Worm (Caenorhabditis elegans): ENCODE data around the gene npr-38.

Gene npr-38

ce11 chrX:6296402-6296844 lies 15.1 kb upstream of the npr-38 start (continued):
- TF ChIP-seq grh-1 (GFP tag; IDR thresholded peaks at IDR 0.05) (peak; percentile 98), nhr-20 (tag; optimal IDR thresholded peaks at IDR 0.05) (peak; percentile 99), efl-1 (optimal IDR thresholded peaks at IDR 0.05) (peak; percentile 83 to 91), efl-1 (GFP tag; optimal IDR thresholded peaks at IDR 0.05 in 1 of 2) (peak; percentile 71 to 96), unc-30 (tag; optimal IDR thresholded peaks at IDR 0.05) (peak; percentile 96), pax-3 (tag; optimal IDR thresholded peaks at IDR 0.05) (peak; percentile 96), pqm-1 (tag; optimal IDR thresholded peaks at IDR 0.05) (peak; percentile 98), lin-14 (GFP tag; optimal IDR thresholded peaks at IDR 0.05) (peak; percentile 98), swsn-7 (tag; optimal IDR thresholded peaks at IDR 0.05) (peak; percentile 99), isw-1 (GFP tag; IDR thresholded peaks at IDR 0.05) (peak; percentile 93), unc-62 (GFP tag; optimal IDR thresholded peaks at IDR 0.05) (no peak), ceh-82 (tag; optimal IDR thresholded peaks at IDR 0.05) (peak; percentile 98 to 100 (median 99)), rnt-1 (tag; optimal IDR thresholded peaks at IDR 0.05) (peak; percentile 98), alr-1 (tag; optimal IDR thresholded peaks at IDR 0.05; ENCODE audit: borderline replicate concordance) (no peak), elt-2 (tag; optimal IDR thresholded peaks at IDR 0.05) (peak; percentile 96), C04F5.9 (tag; optimal IDR thresholded peaks at IDR 0.05) (peak; percentile 92), C16A3.4 (tag; optimal IDR thresholded peaks at IDR 0.05) (peak; percentile 99), lin-35 (GFP tag; optimal IDR thresholded peaks at IDR 0.05) (peak; percentile 82 to 93), Y116A8C.19 (tag; optimal IDR thresholded peaks at IDR 0.05; ENCODE audit: borderline replicate concordance) (no peak), elt-3 (tag; optimal IDR thresholded peaks at IDR 0.05) (peak; percentile 58 to 100 (median 96)), nhr-28 (tag; optimal IDR thresholded peaks at IDR 0.05) (peak; percentile 62), efl-3 (GFP tag; optimal IDR thresholded peaks at IDR 0.05) (peak; percentile 97), dpl-1 (GFP tag; optimal IDR thresholded peaks at IDR 0.05) (peak; percentile 54 to 71 (median 55)), mef-2 (tag; optimal IDR thresholded peaks at IDR 0.05) (peak; percentile 90), mdl-1 (tag; optimal IDR thresholded peaks at IDR 0.05) (peak; percentile 64 to 96), C34B4.2 (tag; optimal IDR thresholded peaks at IDR 0.05) (no peak), mab-9 (GFP tag; IDR thresholded peaks at IDR 0.05) (peak; percentile 98), aha-1 (tag; optimal IDR thresholded peaks at IDR 0.05) (peak; percentile 53), nhr-11 (tag; optimal IDR thresholded peaks at IDR 0.05) (peak; percentile 99), lin-39 (tag; optimal IDR thresholded peaks at IDR 0.05) (peak; percentile 99), sox-4 (tag; optimal IDR thresholded peaks at IDR 0.05) (peak; percentile 99), hlh-17 (GFP tag; optimal IDR thresholded peaks at IDR 0.05; ENCODE audit: borderline replicate concordance) (peak; percentile 7), lir-3 (tag; optimal IDR thresholded peaks at IDR 0.05; ENCODE audit: poor library complexity) (peak; percentile 92), nhr-71 (tag; optimal IDR thresholded peaks at IDR 0.05) (peak; percentile 99), ces-1 (GFP tag; optimal IDR thresholded peaks at IDR 0.05) (peak; percentile 96), skn-1 (tag; optimal IDR thresholded peaks at IDR 0.05) (peak; percentile 98), nhr-85 (tag) (peak; percentile 99), nhr-77 (tag; optimal IDR thresholded peaks at IDR 0.05) (peak; percentile 99), lin-15B (tag; optimal IDR thresholded peaks at IDR 0.05) (peak; percentile 29), nhr-90 (tag; optimal IDR thresholded peaks at IDR 0.05; ENCODE audit: poor library complexity) (peak; percentile 100), fkh-8 (tag; optimal IDR thresholded peaks at IDR 0.05) (peak; percentile 99), tbx-2 (tag; optimal IDR thresholded peaks at IDR 0.05) (peak; percentile 99), zip-4 (GFP tag; optimal IDR thresholded peaks at IDR 0.05) (peak; percentile 96), ceh-88 (GFP tag; IDR thresholded peaks at IDR 0.05) (peak; percentile 98), jun-1 (tag; optimal IDR thresholded peaks at IDR 0.05) (peak; percentile 100), ceh-8 (GFP tag; optimal IDR thresholded peaks at IDR 0.05) (peak; percentile 99), unc-130 (tag; optimal IDR thresholded peaks at IDR 0.05) (peak; percentile 77), pag-3 (tag; optimal IDR thresholded peaks at IDR 0.05; ENCODE audit: borderline replicate concordance, insufficient read depth) (no peak), hlh-4 (tag; optimal IDR thresholded peaks at IDR 0.05) (peak; percentile 68)
